Fruit fly (Drosophila melanogaster): Measurements from ENCODE around the gene hgo.

dm6 chr2L:11119966-11120517 lies 16.2 kb upstream of the hgo start, which contains the start of gene CG6230:
- TF ChIP-seq CG8478 (optimal IDR thresholded peaks at IDR 0.05), result no peak
- no peak for TF ChIP-seq psq (optimal IDR thresholded peaks at IDR 0.05)
- TF ChIP-seq pan (optimal IDR thresholded peaks at IDR 0.05), result no peak
